Worm (Caenorhabditis elegans) whole organism, L4/young adult: ENCODE measurements around the gene flp-7.

Experiments used
- W03F9.2 ChIP-seq: fragments of 150-350 bp; optimal IDR thresholded peaks from 2 replicates; lab custom pipeline; 2014; ENCODE audit warnings: missing biosample characterization, missing genetic modification characterization
- dao-5 ChIP-seq: sonication (generic microtip); optimal IDR thresholded peaks from 2 replicates; lab custom pipeline; 2016; ENCODE audit warnings: missing genotype, missing genetic modification characterization, moderate library complexity, missing compliant biosample characterization
- him-1 ChIP-seq: sonication (generic microtip); optimal IDR thresholded peaks from 2 replicates; lab custom pipeline; 2016; ENCODE audit warnings: missing genotype, missing genetic modification reagents, missing genetic modification characterization, missing compliant biosample characterization

DNA sequence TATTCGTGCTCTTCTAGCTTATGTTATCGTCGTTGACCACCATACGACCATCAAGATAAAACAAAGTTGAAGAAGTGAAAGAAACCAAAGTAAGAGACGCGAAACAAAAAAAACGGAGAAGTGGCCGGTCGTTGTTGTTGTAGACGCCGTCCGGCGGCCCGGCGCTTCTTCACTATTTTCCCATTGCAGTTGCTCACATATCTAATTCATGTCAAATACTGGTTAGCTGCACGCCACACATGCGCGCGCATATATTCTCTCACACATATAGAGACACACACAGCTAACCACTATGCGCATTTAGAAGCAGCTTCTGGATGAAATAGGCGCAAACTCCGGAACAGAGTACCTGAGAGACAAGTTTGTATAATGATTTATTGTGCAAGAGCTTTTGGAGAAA is 17.6 kb upstream of the flp-7 start:
- TF ChIP-seq dao-5 (tag; lab: Kevin White, UChicago) (no peak), W03F9.2 (tag; lab: Kevin White, UChicago) (no peak), him-1 (tag; lab: Kevin White, UChicago) (no peak)
